Worm (Caenorhabditis elegans) whole organism, mixed stage, embryonic: ENCODE results near the gene srx-129.

ENCODE experiments used
- M03D4.4 ChIP-seq: sonication (generic microtip); optimal IDR thresholded peaks from 2 replicates; lab custom pipeline; 2017; ENCODE audit warnings: mild to moderate bottlenecking, missing genetic modification characterization, missing compliant biosample characterization
- bed-3 ChIP-seq: fragments of 200-800 bp; sonication (Bioruptor generic); optimal IDR thresholded peaks from 3 replicates; lab custom pipeline; 2018; ENCODE audit warnings: mild to moderate bottlenecking, missing genetic modification characterization, moderate library complexity, missing compliant biosample characterization
- blmp-1 ChIP-seq: fragments of 150-350 bp; optimal IDR thresholded peaks from 2 replicates; lab custom pipeline; 2014; ENCODE audit warnings: missing biosample characterization, missing genetic modification characterization
- ceh-39 ChIP-seq: fragments of 150-350 bp; optimal IDR thresholded peaks from 2 replicates; lab custom pipeline; 2014; ENCODE audit warnings: missing biosample characterization, missing genetic modification characterization
- ceh-43 ChIP-seq: fragments of 200-800 bp; sonication (Bioruptor generic); optimal IDR thresholded peaks from 2 replicates; lab custom pipeline; 2018; ENCODE audit warnings: mild to moderate bottlenecking, missing genetic modification characterization, moderate library complexity, missing compliant biosample characterization
- ceh-83 ChIP-seq: fragments of 200-800 bp; sonication (Bioruptor generic); optimal IDR thresholded peaks from 2 replicates; lab custom pipeline; 2018; ENCODE audit warnings: mild to moderate bottlenecking, missing genetic modification characterization, missing compliant biosample characterization
- ces-1 ChIP-seq: fragments of 150-350 bp; optimal IDR thresholded peaks from 2 replicates; lab custom pipeline; 2014; ENCODE audit warnings: missing biosample characterization, missing genetic modification reagents, missing genetic modification characterization
- elt-1 ChIP-seq: sonication (generic microtip); optimal IDR thresholded peaks from 2 replicates; lab custom pipeline; 2017; ENCODE audit warnings: missing genetic modification characterization, mild to moderate bottlenecking, missing compliant biosample characterization, antibody characterized with exemption, moderate library complexity, borderline replicate concordance; ENCODE audit not compliant: insufficient read depth
- elt-3 ChIP-seq: fragments of 150-350 bp; optimal IDR thresholded peaks from 2 replicates; lab custom pipeline; 2014; ENCODE audit warnings: missing biosample characterization, missing genetic modification characterization
- flh-1 ChIP-seq: fragments of 200-800 bp; sonication (Bioruptor generic); optimal IDR thresholded peaks from 2 replicates; lab custom pipeline; 2018; ENCODE audit warnings: mild to moderate bottlenecking, missing genetic modification characterization, moderate library complexity, missing compliant biosample characterization
- ham-2 ChIP-seq: fragments of 200-800 bp; sonication (Bioruptor generic); optimal IDR thresholded peaks from 2 replicates; lab custom pipeline; 2018; ENCODE audit warnings: mild to moderate bottlenecking, missing genetic modification characterization, missing compliant biosample characterization
- lin-13 ChIP-seq: fragments of 150-350 bp; optimal IDR thresholded peaks from 2 replicates; lab custom pipeline; 2014; ENCODE audit warnings: missing biosample characterization, missing genetic modification characterization
- lin-32 ChIP-seq: fragments of 200-800 bp; sonication (Bioruptor generic); optimal IDR thresholded peaks from 2 replicates; lab custom pipeline; 2018; ENCODE audit warnings: mild to moderate bottlenecking, missing genetic modification characterization, missing compliant biosample characterization
- lsy-2 ChIP-seq: fragments of 150-350 bp; optimal IDR thresholded peaks from 2 replicates; lab custom pipeline; 2014; ENCODE audit warnings: missing biosample characterization, missing genetic modification characterization
- mep-1 ChIP-seq: fragments of 150-350 bp; optimal IDR thresholded peaks from 2 replicates; lab custom pipeline; 2017; ENCODE audit warnings: missing biosample characterization, missing genetic modification reagents, missing genetic modification characterization, inconsistent platforms
- mls-2 ChIP-seq: sonication (generic microtip); optimal IDR thresholded peaks from 2 replicates; lab custom pipeline; 2016; ENCODE audit warnings: mild to moderate bottlenecking, missing genetic modification characterization, moderate library complexity, missing compliant biosample characterization
- nhr-2 ChIP-seq: fragments of 150-350 bp; optimal IDR thresholded peaks from 2 replicates; lab custom pipeline; 2014; ENCODE audit warnings: missing biosample characterization, missing genetic modification characterization
- nhr-237 ChIP-seq: fragments of 150-350 bp; optimal IDR thresholded peaks from 2 replicates; lab custom pipeline; 2014; ENCODE audit warnings: missing biosample characterization, missing genetic modification characterization
- nhr-28 ChIP-seq: fragments of 150-350 bp; optimal IDR thresholded peaks from 2 replicates; lab custom pipeline; 2014; ENCODE audit warnings: missing biosample characterization, missing genetic modification characterization
- nhr-76 ChIP-seq: sonication (generic microtip); optimal IDR thresholded peaks from 2 replicates; lab custom pipeline; 2017; ENCODE audit warnings: missing biosample characterization, missing genetic modification characterization
- pha-4 ChIP-seq: fragments of 150-350 bp; optimal IDR thresholded peaks from 2 replicates; lab custom pipeline; 2018; ENCODE audit warnings: missing biosample characterization, missing genetic modification reagents, missing genetic modification characterization
- sem-2 ChIP-seq: fragments of 200-800 bp; sonication (Bioruptor generic); optimal IDR thresholded peaks from 2 replicates; lab custom pipeline; 2018; ENCODE audit warnings: mild to moderate bottlenecking, missing genetic modification characterization, missing compliant biosample characterization
- snpc-4 ChIP-seq: fragments of 150-350 bp; optimal IDR thresholded peaks from 2 replicates; lab custom pipeline; 2014; ENCODE audit warnings: missing biosample characterization, missing genetic modification characterization
- sptf-1 ChIP-seq: sonication (generic microtip); optimal IDR thresholded peaks from 2 replicates; lab custom pipeline; 2017; ENCODE audit warnings: mild to moderate bottlenecking, missing genetic modification characterization, moderate library complexity, missing compliant biosample characterization
- tbx-8 ChIP-seq: fragments of 200-800 bp; sonication (Bioruptor generic); optimal IDR thresholded peaks from 2 replicates; lab custom pipeline; 2018; ENCODE audit warnings: mild to moderate bottlenecking, missing genetic modification characterization, moderate library complexity, missing compliant biosample characterization
- unc-120 ChIP-seq: sonication (generic microtip); optimal IDR thresholded peaks from 2 replicates; lab custom pipeline; 2017; ENCODE audit warnings: missing genetic modification characterization, missing compliant biosample characterization; ENCODE audit not compliant: poor library complexity, severe bottlenecking
- unc-62 ChIP-seq: fragments of 150-350 bp; optimal IDR thresholded peaks from 2 replicates; lab custom pipeline; 2014; ENCODE audit warnings: missing biosample characterization, missing genetic modification reagents, missing genetic modification characterization
- zip-8 ChIP-seq: fragments of 150-350 bp; optimal IDR thresholded peaks from 2 replicates; lab custom pipeline; 2014; ENCODE audit warnings: missing biosample characterization, missing genetic modification characterization

srx-129 gene

ce11 chrV:13843147-13843546 lies 9.1 kb downstream of the srx-129 start, which contains the start of gene srx-130:
TSS of gene srx-130 (plus strand) at chrV:13843447.
- no peak for TF ChIP-seq M03D4.4 (tag; lab: Kevin White, UChicago)
- no peak for TF ChIP-seq ces-1
- TF ChIP-seq sem-2 (GFP tag; lab: Kevin White, UChicago), result no peak
- TF ChIP-seq nhr-237 (tag; lab: Kevin White, UChicago), result no peak
- no peak for TF ChIP-seq bed-3 (GFP tag; lab: Kevin White, UChicago)
- TF ChIP-seq tbx-8 (GFP tag; lab: Kevin White, UChicago), result no peak
- no peak for TF ChIP-seq sptf-1
- TF ChIP-seq elt-1 (tag; lab: Kevin White, UChicago), result no peak
- TF ChIP-seq nhr-76 (tag; lab: Kevin White, UChicago), result no peak

- TF ChIP-seq snpc-4 (tag; lab: Kevin White, UChicago) (no peak), ceh-39 (no peak), sem-2 (GFP tag; lab: Kevin White, UChicago) (no peak), M03D4.4 (tag; lab: Kevin White, UChicago) (no peak)
- TF ChIP-seq, all 35 proteins: peak for 0
Measured at ce11 chrV:13845136-13845535, 11.1 kb downstream of the srx-129 start, which contains the start of gene srx-131. TSS of gene srx-131 (plus strand) at chrV:13845436.

- TF ChIP-seq unc-120 (tag; lab: Kevin White, UChicago), result no peak
- TF ChIP-seq bed-3 (GFP tag; lab: Kevin White, UChicago), result no peak
- no peak for TF ChIP-seq lin-32 (GFP tag; lab: Kevin White, UChicago)
- TF ChIP-seq, all 35 proteins: peak for 0
Measured at ce11 chrV:13848379-13848778, 14.3 kb downstream of the srx-129 start, which contains the start of gene srx-133. TSS of gene srx-133 (plus strand) at chrV:13848679.

ce11 chrV:13850170-13850569 lies 16.1 kb downstream of the srx-129 start, which contains the start of gene hpx-2:
TSS of gene hpx-2 (plus strand) at chrV:13850470.
- TF ChIP-seq zip-8 (tag; lab: Kevin White, UChicago) (no peak), unc-62 (no peak), nhr-76 (tag; lab: Kevin White, UChicago) (no peak), elt-3 (tag; lab: Kevin White, UChicago) (no peak), bed-3 (GFP tag; lab: Kevin White, UChicago) (no peak), ceh-39 (no peak), M03D4.4 (tag; lab: Kevin White, UChicago) (no peak), nhr-28 (no peak), nhr-2 (tag; lab: Kevin White, UChicago) (no peak), ces-1 (no peak), ceh-83 (GFP tag; lab: Kevin White, UChicago) (no peak)

- no peak for TF ChIP-seq ceh-43 (GFP tag; lab: Kevin White, UChicago)
- no peak for TF ChIP-seq nhr-237 (tag; lab: Kevin White, UChicago)
- no peak for TF ChIP-seq blmp-1
- TF ChIP-seq flh-1 (GFP tag; lab: Kevin White, UChicago), result no peak
- no peak for TF ChIP-seq sem-2 (GFP tag; lab: Kevin White, UChicago)
- TF ChIP-seq mep-1, result no peak
- TF ChIP-seq ces-1, result no peak
- TF ChIP-seq lin-32 (GFP tag; lab: Kevin White, UChicago), result no peak
- TF ChIP-seq ceh-39, result no peak
- TF ChIP-seq lin-13 (tag; lab: Kevin White, UChicago), result no peak
- TF ChIP-seq M03D4.4 (tag; lab: Kevin White, UChicago), result no peak
- no peak for TF ChIP-seq bed-3 (GFP tag; lab: Kevin White, UChicago)
- TF ChIP-seq sptf-1, result no peak
- no peak for TF ChIP-seq nhr-28
Measured at ce11 chrV:13854306-13854705, 20.3 kb downstream of the srx-129 start, which contains the start of gene ttr-21. TSS of gene ttr-21 (minus strand) at chrV:13854405.

ce11 chrV:13856376-13856775 lies 22.3 kb downstream of the srx-129 start, which contains the start of gene srx-134:
TSS of gene srx-134 (minus strand) at chrV:13856476.
- TF ChIP-seq elt-3 (tag; lab: Kevin White, UChicago), result no peak
- no peak for TF ChIP-seq mls-2 (tag; lab: Kevin White, UChicago)
- TF ChIP-seq tbx-8 (GFP tag; lab: Kevin White, UChicago), result no peak
- TF ChIP-seq ham-2 (GFP tag; lab: Kevin White, UChicago), result no peak
- TF ChIP-seq zip-8 (tag; lab: Kevin White, UChicago), result no peak
- no peak for TF ChIP-seq flh-1 (GFP tag; lab: Kevin White, UChicago)
- no peak for TF ChIP-seq snpc-4 (tag; lab: Kevin White, UChicago)
- no peak for TF ChIP-seq sptf-1
- TF ChIP-seq pha-4, result no peak
- no peak for TF ChIP-seq lsy-2 (tag; lab: Kevin White, UChicago)
